Worm (Caenorhabditis elegans) whole organism, late embryonic: Measurements from ENCODE around the gene nspg-12.

Experiments
- F13H6.1 ChIP-seq: sonication (generic microtip); optimal IDR thresholded peaks from 2 replicates; lab custom pipeline; 2016; ENCODE audit warnings: missing genetic modification characterization, missing compliant biosample characterization
- ceh-2 ChIP-seq: sonication (generic microtip); optimal IDR thresholded peaks from 2 replicates; lab custom pipeline; 2016; ENCODE audit warnings: missing genotype, missing genetic modification characterization, missing compliant biosample characterization
- lin-11 ChIP-seq: fragments of 200-800 bp; sonication (Bioruptor generic); optimal IDR thresholded peaks from 2 replicates; lab custom pipeline; 2018; ENCODE audit warnings: mild to moderate bottlenecking, missing genetic modification characterization, missing compliant biosample characterization

DNA sequence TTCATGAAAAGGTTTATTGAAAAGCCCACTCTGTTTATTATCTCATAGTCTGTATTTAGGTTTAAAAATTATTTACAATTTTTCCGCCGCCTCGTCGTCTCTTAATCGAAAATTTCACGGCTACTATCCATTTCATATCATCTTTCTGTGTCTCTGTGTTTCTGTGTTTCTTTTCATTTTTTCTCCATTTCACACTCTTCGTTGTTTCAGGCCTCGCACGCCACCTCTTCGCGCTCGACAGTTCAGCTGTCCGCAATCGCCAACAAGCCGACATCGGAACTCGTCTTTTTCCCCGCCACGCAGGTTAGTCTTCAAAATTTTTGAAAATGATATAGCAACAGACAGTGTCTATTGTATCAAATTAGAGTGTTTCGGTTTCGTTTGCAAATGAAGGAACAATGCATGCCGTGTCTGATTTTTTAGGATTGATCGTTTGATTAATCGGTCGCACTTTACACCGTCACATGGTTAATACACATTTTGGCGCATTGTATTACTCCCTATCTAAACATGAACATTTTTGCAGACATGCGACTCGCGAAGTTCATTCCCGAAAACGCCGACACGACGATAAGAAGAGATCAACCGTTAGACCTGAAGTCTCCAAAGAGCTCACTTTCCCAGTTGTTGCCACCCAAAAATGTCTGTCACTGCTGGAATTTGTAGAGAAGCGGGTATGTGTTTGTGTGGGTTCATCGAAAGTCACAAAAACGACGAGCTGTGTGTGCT lies 46.0 kb upstream of the nspg-12 start:
- no peak for TF ChIP-seq F13H6.1 (tag; lab: Kevin White, UChicago)
- no peak for TF ChIP-seq lin-11
- no peak for TF ChIP-seq ceh-2 (tag; lab: Kevin White, UChicago)
